Fruit fly (Drosophila melanogaster): Measurements from ENCODE around the gene CG13639.

Gene CG13639

DNA sequence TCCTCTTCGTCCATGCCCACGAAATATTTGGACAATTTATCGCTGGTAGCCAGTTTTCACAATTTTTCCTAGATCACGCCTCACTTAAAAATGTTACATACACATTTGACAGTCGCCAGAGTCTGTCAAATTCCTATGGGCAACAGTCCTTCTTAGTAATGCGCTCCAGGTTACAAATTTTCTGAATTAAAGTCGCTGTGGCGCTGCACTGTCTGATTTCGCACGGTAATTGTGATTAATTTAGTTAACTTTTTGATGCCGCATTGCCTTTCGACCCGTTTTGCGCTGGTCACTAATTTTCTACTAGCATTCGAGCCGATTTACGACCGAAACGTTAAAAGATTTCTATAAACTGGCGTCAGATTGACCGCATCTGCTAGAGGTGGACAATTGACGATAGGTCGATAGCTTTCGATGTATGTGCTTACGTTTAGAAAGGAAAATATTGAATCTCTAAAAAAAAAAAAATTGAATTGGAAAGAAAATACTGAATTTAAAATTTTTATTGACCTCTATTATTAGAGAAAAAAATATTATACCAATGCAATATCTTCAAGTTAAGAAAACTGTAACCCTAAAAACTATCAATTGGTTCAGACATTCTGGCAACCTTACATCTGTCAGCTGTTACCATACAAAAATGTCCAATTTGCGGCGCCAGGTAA lies 46.4 kb downstream of the CG13639 start, which contains the start of the genes lili and CG34150 (continued):
- TF ChIP-seq CG5180 (GFP tag; optimal IDR thresholded peaks at IDR 0.05) (no peak), CG9727 (GFP tag; optimal IDR thresholded peaks at IDR 0.05) (peak; percentile 72), CG4854 (GFP tag; optimal IDR thresholded peaks at IDR 0.05) (peak; percentile 61), nerfin-1 (tag; optimal IDR thresholded peaks at IDR 0.05) (peak; percentile 97), CG42726 (GFP tag; IDR thresholded peaks at IDR 0.05; ENCODE audit: partially characterized antibody) (peak; percentile 56; the same call in 1 of the 2 replicates), CG8478 (optimal IDR thresholded peaks at IDR 0.05) (no peak), vnd (GFP tag; IDR thresholded peaks at IDR 0.05; ENCODE audit: partially characterized antibody) (peak; percentile 61), CrebB (tag; optimal IDR thresholded peaks at IDR 0.05) (no peak), sug (tag; optimal IDR thresholded peaks at IDR 0.05) (peak; percentile 82), prd (optimal IDR thresholded peaks at IDR 0.05) (no peak), prd (GFP tag; IDR thresholded peaks at IDR 0.05) (peak; percentile 84), CG14667 (GFP tag; IDR thresholded peaks at IDR 0.05) (0 out of 2 replicates have a peak, but pooled peaks have one; percentile 26), ash1 (GFP tag; optimal IDR thresholded peaks at IDR 0.05) (no peak), CG2889 (GFP tag; IDR thresholded peaks at IDR 0.05) (0 out of 3 replicates have a peak, but pooled peaks have one; percentile 45), Hr39 (optimal IDR thresholded peaks at IDR 0.05) (no peak), CG16815 (GFP tag; optimal IDR thresholded peaks at IDR 0.05) (peak; percentile 7), Bteb2 (GFP tag; optimal IDR thresholded peaks at IDR 0.05) (peak; percentile 86), chn (GFP tag; optimal IDR thresholded peaks at IDR 0.05) (peak; percentile 78), pho (GFP tag; optimal IDR thresholded peaks at IDR 0.05) (peak; percentile 79), jumu (GFP tag; optimal IDR thresholded peaks at IDR 0.05) (peak; percentile 33), dati (GFP tag; IDR thresholded peaks at IDR 0.05) (no peak), Nf-YC (tag; optimal IDR thresholded peaks at IDR 0.05) (peak; percentile 75), CG14965 (GFP tag; optimal IDR thresholded peaks at IDR 0.05; ENCODE audit: borderline replicate concordance) (no peak), CG12219 (GFP tag; optimal IDR thresholded peaks at IDR 0.05) (no peak), pzg (GFP tag; optimal IDR thresholded peaks at IDR 0.05) (peak; percentile 60), C15 (GFP tag; IDR thresholded peaks at IDR 0.05) (no peak), CG12391 (tag; optimal IDR thresholded peaks at IDR 0.05) (peak; percentile 93), peb (GFP tag; IDR thresholded peaks at IDR 0.05) (peak; percentile 52; the same call in 1 of the 2 replicates), Sox102F (GFP tag; optimal IDR thresholded peaks at IDR 0.05) (no peak), sima (GFP tag; optimal IDR thresholded peaks at IDR 0.05) (peak; percentile 41), CG4404 (GFP tag; IDR thresholded peaks at IDR 0.05) (peak; percentile 40; the same call in 1 of the 2 replicates), twi (tag; optimal IDR thresholded peaks at IDR 0.05) (peak; percentile 56), CG6854 (GFP tag; optimal IDR thresholded peaks at IDR 0.05) (no peak), cato (GFP tag; optimal IDR thresholded peaks at IDR 0.05; ENCODE audit: borderline replicate concordance) (peak; percentile 34), CG13123 (GFP tag; optimal IDR thresholded peaks at IDR 0.05) (peak; percentile 58), bcd (GFP tag; optimal IDR thresholded peaks at IDR 0.05) (peak; percentile 53), CG34224 (GFP tag; IDR thresholded peaks at IDR 0.05; ENCODE audit: partially characterized antibody) (peak; percentile 85), tap (tag; optimal IDR thresholded peaks at IDR 0.05) (no peak), Jarid2 (GFP tag; optimal IDR thresholded peaks at IDR 0.05) (peak; percentile 90), CG14441 (GFP tag; IDR thresholded peaks at IDR 0.05) (peak; percentile 62; the same call in 1 of the 2 replicates), NK7.1 (GFP tag; optimal IDR thresholded peaks at IDR 0.05) (peak; percentile 6)
